Worm (Caenorhabditis elegans) whole organism, L3 larva: Measurements from ENCODE around the gene pgp-3.

Source experiments
- R02D3.7 ChIP-seq: fragments of 150-350 bp; optimal IDR thresholded peaks from 2 replicates; lab custom pipeline; 2014; ENCODE audit warnings: missing biosample characterization, missing genetic modification characterization
- ceh-16 ChIP-seq: sonication (generic microtip); optimal IDR thresholded peaks from 2 replicates; lab custom pipeline; 2017; ENCODE audit warnings: missing biosample characterization, missing genetic modification characterization
- ceh-82 ChIP-seq: fragments of 150-350 bp; optimal IDR thresholded peaks from 2 replicates; lab custom pipeline; 2014; ENCODE audit warnings: missing biosample characterization, missing genetic modification characterization
- ceh-9 ChIP-seq: sonication (generic microtip); optimal IDR thresholded peaks from 2 replicates; lab custom pipeline; 2018; ENCODE audit warnings: missing biosample characterization, missing genetic modification characterization
- daf-12 ChIP-seq: fragments of 150-350 bp; optimal IDR thresholded peaks from 2 replicates; lab custom pipeline; 2014; ENCODE audit warnings: missing biosample characterization, missing genetic modification reagents, missing genetic modification characterization
- egl-27 ChIP-seq: sonication (generic microtip); optimal IDR thresholded peaks from 4 replicates; lab custom pipeline; 2017; ENCODE audit warnings: missing biosample characterization, missing genetic modification reagents, missing genetic modification characterization
- egl-5 ChIP-seq: fragments of 150-350 bp; optimal IDR thresholded peaks from 2 replicates; lab custom pipeline; 2017; ENCODE audit warnings: missing biosample characterization, missing genetic modification reagents, missing genetic modification characterization, inconsistent platforms
- elt-1 ChIP-seq: fragments of 150-350 bp; optimal IDR thresholded peaks from 2 replicates; lab custom pipeline; 2014; ENCODE audit warnings: missing biosample characterization, missing genetic modification characterization
- elt-2 ChIP-seq: sonication (generic microtip); optimal IDR thresholded peaks from 2 replicates; lab custom pipeline; 2016; ENCODE audit warnings: missing genetic modification reagents, mild to moderate bottlenecking, missing genetic modification characterization, missing compliant biosample characterization
- elt-3 ChIP-seq, 3 experiments: fragments of 150-350 bp in 1 of 3; sonication (generic microtip) in 2 of 3; optimal IDR thresholded peaks; 2 replicates in 2 of 3; 4 replicates in 1 of 3; lab custom pipeline; 2014 to 2017; ENCODE audit warnings: missing biosample characterization in 3 of 3, missing genetic modification characterization in 3 of 3
- eor-1 ChIP-seq, 2 experiments: fragments of 150-350 bp; optimal IDR thresholded peaks; 2 replicates each; lab custom pipeline; 2014 to 2018; ENCODE audit warnings: missing biosample characterization in 2 of 2, missing genetic modification characterization in 2 of 2
- fkh-10 ChIP-seq: sonication (generic microtip); optimal IDR thresholded peaks from 2 replicates; lab custom pipeline; 2017; ENCODE audit warnings: missing biosample characterization, missing genetic modification reagents, missing genetic modification characterization
- fkh-2 ChIP-seq: fragments of 150-350 bp; optimal IDR thresholded peaks from 2 replicates; lab custom pipeline; 2014; ENCODE audit warnings: missing biosample characterization, missing genetic modification reagents, missing genetic modification characterization
- fos-1 ChIP-seq: fragments of 150-350 bp; optimal IDR thresholded peaks from 2 replicates; lab custom pipeline; 2014; ENCODE audit warnings: missing biosample characterization, missing genetic modification characterization
- jun-1 ChIP-seq: fragments of 150-350 bp; optimal IDR thresholded peaks from 2 replicates; lab custom pipeline; 2014; ENCODE audit warnings: missing biosample characterization, missing genetic modification reagents, missing genetic modification characterization
- lin-39 ChIP-seq: fragments of 150-350 bp; optimal IDR thresholded peaks from 2 replicates; lab custom pipeline; 2018; ENCODE audit warnings: missing biosample characterization, missing genetic modification reagents, missing genetic modification characterization
- lsy-12 ChIP-seq: sonication (generic microtip); optimal IDR thresholded peaks from 2 replicates; lab custom pipeline; 2016; ENCODE audit warnings: mild to moderate bottlenecking, missing genetic modification characterization, missing compliant biosample characterization
- mdl-1 ChIP-seq: fragments of 150-350 bp; optimal IDR thresholded peaks from 2 replicates; lab custom pipeline; 2014; ENCODE audit warnings: missing biosample characterization, missing genetic modification characterization
- mml-1 ChIP-seq: fragments of 150-350 bp; sonication (generic microtip); optimal IDR thresholded peaks from 3 replicates; lab custom pipeline; 2014; ENCODE audit warnings: missing biosample characterization, missing genetic modification characterization
- nfya-1 ChIP-seq: sonication (generic microtip); optimal IDR thresholded peaks from 2 replicates; lab custom pipeline; 2017; ENCODE audit warnings: missing genetic modification characterization, mild to moderate bottlenecking, missing compliant biosample characterization, antibody characterized with exemption, moderate library complexity; ENCODE audit not compliant: insufficient read depth
- nhr-11 ChIP-seq: fragments of 150-350 bp; optimal IDR thresholded peaks from 2 replicates; lab custom pipeline; 2014; ENCODE audit warnings: missing biosample characterization, missing genetic modification characterization
- nhr-12 ChIP-seq: fragments of 150-350 bp; optimal IDR thresholded peaks from 2 replicates; lab custom pipeline; 2014; ENCODE audit warnings: missing biosample characterization, missing genetic modification characterization
- nhr-23 ChIP-seq: fragments of 150-350 bp; optimal IDR thresholded peaks from 2 replicates; lab custom pipeline; 2014; ENCODE audit warnings: missing biosample characterization, missing genetic modification reagents, missing genetic modification characterization
- nhr-237 ChIP-seq: fragments of 150-350 bp; optimal IDR thresholded peaks from 2 replicates; lab custom pipeline; 2014; ENCODE audit warnings: missing biosample characterization, missing genetic modification characterization
- pha-4 ChIP-seq: fragments of 150-350 bp; optimal IDR thresholded peaks from 2 replicates; lab custom pipeline; 2014; ENCODE audit warnings: missing biosample characterization, missing genetic modification reagents, missing genetic modification characterization
- pqm-1 ChIP-seq: fragments of 150-350 bp; optimal IDR thresholded peaks from 2 replicates; lab custom pipeline; 2017; ENCODE audit warnings: missing biosample characterization, missing genetic modification characterization, inconsistent platforms
- sea-2 ChIP-seq: fragments of 150-350 bp; sonication (generic microtip); optimal IDR thresholded peaks from 4 replicates; lab custom pipeline; 2014; ENCODE audit warnings: missing biosample characterization, missing genetic modification reagents, missing genetic modification characterization
- skn-1 ChIP-seq: fragments of 150-350 bp; optimal IDR thresholded peaks from 2 replicates; lab custom pipeline; 2014; ENCODE audit warnings: missing biosample characterization, missing genetic modification characterization
- snpc-4 ChIP-seq: fragments of 150-350 bp; optimal IDR thresholded peaks from 2 replicates; lab custom pipeline; 2014; ENCODE audit warnings: missing biosample characterization, missing genetic modification characterization
- tbx-2 ChIP-seq: sonication (generic microtip); optimal IDR thresholded peaks from 2 replicates; lab custom pipeline; 2016; ENCODE audit warnings: mild to moderate bottlenecking, missing genetic modification characterization, missing compliant biosample characterization
- unc-39 ChIP-seq: sonication (generic microtip); optimal IDR thresholded peaks from 4 replicates; lab custom pipeline; 2017; ENCODE audit warnings: missing biosample characterization, missing genetic modification characterization
- unc-62 ChIP-seq: fragments of 150-350 bp; sonication (generic microtip); optimal IDR thresholded peaks from 4 replicates; lab custom pipeline; 2014; ENCODE audit warnings: missing biosample characterization, missing genetic modification reagents, missing genetic modification characterization
- zag-1 ChIP-seq: fragments of 150-350 bp; optimal IDR thresholded peaks from 2 replicates; lab custom pipeline; 2014; ENCODE audit warnings: missing biosample characterization, missing genetic modification characterization
- ztf-11 ChIP-seq: fragments of 150-350 bp; optimal IDR thresholded peaks from 2 replicates; lab custom pipeline; 2014; ENCODE audit warnings: missing biosample characterization, missing genetic modification characterization

Gene pgp-3

DNA sequence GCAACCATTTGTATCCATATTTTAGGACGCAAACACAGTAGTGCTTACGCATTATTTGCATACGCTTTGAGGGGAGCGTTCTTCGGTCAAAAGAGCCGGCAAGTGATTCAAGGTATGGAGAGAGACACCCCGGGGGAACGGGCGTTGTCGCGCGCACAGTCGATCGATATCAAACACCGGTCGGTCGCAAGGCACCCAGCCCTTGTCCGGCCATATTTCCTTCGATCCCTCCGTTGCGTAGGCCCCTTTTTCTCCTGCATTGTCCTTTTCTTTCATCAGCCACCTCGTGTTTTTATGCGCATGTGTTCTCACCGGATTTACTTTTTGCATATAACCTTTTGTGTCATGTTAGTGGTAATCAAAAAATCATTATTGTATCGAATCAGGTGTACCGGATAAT, 14.0 kb downstream of the pgp-3 start:
- no peak for TF ChIP-seq daf-12 (tag; lab: Kevin White, UChicago)
- no peak for TF ChIP-seq elt-1 (tag; lab: Kevin White, UChicago)
- peak; percentile 10 for TF ChIP-seq pha-4 (tag; lab: Kevin White, UChicago)
- TF ChIP-seq lsy-12 (tag; lab: Kevin White, UChicago), result no peak
- no peak for TF ChIP-seq skn-1 (tag; lab: Kevin White, UChicago)
- no peak for TF ChIP-seq ceh-9 (tag; lab: Kevin White, UChicago)

DNA sequence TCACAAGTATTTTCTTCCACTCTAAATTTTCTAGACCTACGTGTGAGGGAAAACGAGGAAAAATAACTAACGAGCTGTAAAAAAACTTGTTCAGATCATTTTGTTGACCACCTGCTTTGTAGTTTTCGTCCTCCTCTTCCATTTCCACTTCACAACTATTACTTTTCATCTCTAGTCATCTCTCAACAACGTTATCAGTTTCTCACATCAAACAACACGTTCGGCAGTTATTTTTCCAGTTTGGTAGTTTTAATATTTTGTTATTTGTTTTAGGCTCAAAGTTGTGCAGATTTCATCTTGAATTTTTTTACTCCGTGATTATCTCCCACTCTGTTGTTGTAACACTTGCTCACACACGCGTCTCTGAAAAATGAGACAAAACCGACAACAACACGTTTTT, 15.1 kb downstream of the pgp-3 start:
- TF ChIP-seq ztf-11 (tag; lab: Kevin White, UChicago), result no peak
- TF ChIP-seq elt-2 (tag; lab: Kevin White, UChicago), result peak; percentile 5
- TF ChIP-seq, all 47 proteins: peak for 1

DNA sequence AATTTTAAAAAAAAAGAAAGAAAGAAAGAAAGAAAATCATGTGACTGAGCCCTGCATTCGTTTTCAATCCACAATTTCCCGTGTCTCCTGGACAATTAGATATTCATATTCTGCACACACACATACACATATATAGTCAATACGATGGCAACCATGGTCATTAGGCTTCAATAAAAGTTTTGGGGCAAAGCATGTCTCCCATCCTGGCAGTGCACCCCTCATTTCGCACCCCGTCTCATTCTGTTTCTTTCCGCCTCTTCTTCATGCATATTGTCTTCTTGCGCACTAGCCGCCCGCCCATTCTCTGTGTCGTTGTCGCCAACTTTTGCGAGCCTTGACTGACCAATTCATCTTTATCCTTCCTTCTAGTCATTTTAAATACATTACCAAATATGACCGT, 15.7 kb downstream of the pgp-3 start:
- TF ChIP-seq elt-1 (tag; lab: Kevin White, UChicago), result no peak
- peak; percentile 66 for TF ChIP-seq lin-39 (tag; lab: Kevin White, UChicago)
- peak; percentile 19 for TF ChIP-seq sea-2 (GFP tag; lab: Kevin White, UChicago)

DNA sequence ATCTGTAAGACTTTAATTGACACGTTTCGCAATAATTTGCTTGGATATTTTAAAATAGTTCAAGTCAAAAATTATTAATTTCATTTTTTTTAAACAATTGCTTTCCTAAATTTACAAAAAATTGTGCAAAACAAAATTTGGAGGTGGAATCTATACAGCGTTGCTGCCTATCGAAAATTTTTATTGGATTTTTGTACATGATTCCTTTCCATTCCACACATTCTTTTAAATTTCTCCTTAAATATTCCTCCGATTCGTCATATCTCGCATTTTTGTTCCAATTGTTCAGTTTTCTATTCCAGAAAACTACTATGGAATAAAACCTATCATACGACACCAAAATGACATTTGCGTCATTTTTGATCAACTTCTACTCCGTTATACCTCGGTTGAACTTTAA, 16.5 kb downstream of the pgp-3 start, which contains the start of gene ttyh-1:
Gene ttyh-1 (plus strand): TSS at position 301 of the 400 bp plus-strand sequence.
- no peak for TF ChIP-seq nhr-237 (tag; lab: Kevin White, UChicago)
- TF ChIP-seq skn-1 (tag; lab: Kevin White, UChicago), result no peak
- no peak for TF ChIP-seq fkh-2 (tag; lab: Kevin White, UChicago)
- TF ChIP-seq fos-1 (tag; lab: Kevin White, UChicago), result no peak
- no peak for TF ChIP-seq nhr-11 (tag; lab: Kevin White, UChicago)
- TF ChIP-seq mdl-1 (tag; lab: Kevin White, UChicago), result no peak
- no peak for TF ChIP-seq eor-1 (tag; optimal IDR thresholded peaks at IDR 0.05; lab: Kevin White, UChicago)
- no peak for TF ChIP-seq elt-2 (tag; lab: Kevin White, UChicago)
- no peak for TF ChIP-seq ceh-9 (tag; lab: Kevin White, UChicago)
- TF ChIP-seq sea-2 (GFP tag; lab: Kevin White, UChicago), result no peak
- no peak for TF ChIP-seq ceh-16 (tag; lab: Kevin White, UChicago)
- TF ChIP-seq R02D3.7 (tag; lab: Kevin White, UChicago), result no peak
- TF ChIP-seq pqm-1, result no peak
- no peak for TF ChIP-seq daf-12 (tag; lab: Kevin White, UChicago)

DNA sequence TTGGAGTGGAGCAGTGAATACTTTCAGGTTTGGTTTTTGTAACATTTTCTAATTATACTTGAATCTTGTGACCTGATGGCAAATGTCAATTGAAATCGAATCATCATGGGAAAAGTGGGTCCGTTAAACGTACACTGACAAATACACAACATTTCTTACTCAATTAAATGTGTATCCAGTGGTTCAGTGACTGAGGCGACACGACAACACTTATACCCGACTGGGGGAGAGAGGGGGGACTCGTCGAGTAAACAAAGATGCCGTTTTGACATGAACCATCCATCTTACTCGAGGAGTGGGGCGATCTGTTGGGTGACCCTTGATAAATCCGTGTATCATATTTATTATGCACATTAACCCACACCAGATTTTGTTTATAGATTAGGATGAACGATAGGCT, 16.9 kb downstream of the pgp-3 start:
- TF ChIP-seq nhr-23 (no peak), ceh-16 (tag; lab: Kevin White, UChicago) (no peak), pha-4 (tag; lab: Kevin White, UChicago) (no peak), unc-62 (GFP tag; lab: Kevin White, UChicago) (no peak), tbx-2 (tag; lab: Kevin White, UChicago) (no peak), mml-1 (tag; lab: Kevin White, UChicago) (no peak), sea-2 (GFP tag; lab: Kevin White, UChicago) (no peak), egl-5 (tag; lab: Kevin White, UChicago) (peak; percentile 90), elt-1 (tag; lab: Kevin White, UChicago) (no peak), egl-27 (tag; lab: Kevin White, UChicago) (no peak), jun-1 (no peak), ceh-82 (tag; lab: Kevin White, UChicago) (no peak), nfya-1 (tag; lab: Kevin White, UChicago) (no peak), fos-1 (tag; lab: Kevin White, UChicago) (no peak), zag-1 (tag; lab: Kevin White, UChicago) (no peak), lin-39 (tag; lab: Kevin White, UChicago) (peak; percentile 81)

DNA sequence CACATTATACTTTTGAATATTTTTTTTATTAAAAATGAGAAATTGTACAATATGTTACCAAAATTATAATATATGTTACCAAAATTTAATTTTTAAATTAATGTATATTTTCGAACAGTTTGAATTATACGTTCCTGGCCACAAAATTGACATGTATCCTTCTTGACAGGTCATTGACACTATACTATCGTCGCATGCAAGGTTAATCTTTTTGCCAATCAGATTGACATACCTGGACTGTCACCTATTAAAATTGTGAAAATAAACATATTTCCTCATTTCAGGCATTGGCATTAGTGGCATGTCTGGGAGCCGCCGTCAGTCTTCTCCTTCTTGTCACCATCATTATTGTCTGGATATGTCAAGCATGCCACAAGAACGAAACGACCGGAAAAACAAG, 18.1 kb downstream of the pgp-3 start:
- TF ChIP-seq nfya-1 (tag; lab: Kevin White, UChicago) (no peak), fkh-10 (GFP tag; lab: Kevin White, UChicago) (no peak), elt-3 (tag; optimal IDR thresholded peaks at IDR 0.05; lab: Kevin White, UChicago) (no peak), snpc-4 (no peak), fos-1 (tag; lab: Kevin White, UChicago) (no peak), pqm-1 (no peak), nhr-12 (no peak), ceh-9 (tag; lab: Kevin White, UChicago) (no peak), egl-27 (tag; lab: Kevin White, UChicago) (no peak), R02D3.7 (tag; lab: Kevin White, UChicago) (no peak), sea-2 (GFP tag; lab: Kevin White, UChicago) (no peak), jun-1 (no peak), unc-39 (tag; lab: Kevin White, UChicago) (no peak)
